Worm (Caenorhabditis elegans): ENCODE measurements around the gene T28A8.5.

DNA sequence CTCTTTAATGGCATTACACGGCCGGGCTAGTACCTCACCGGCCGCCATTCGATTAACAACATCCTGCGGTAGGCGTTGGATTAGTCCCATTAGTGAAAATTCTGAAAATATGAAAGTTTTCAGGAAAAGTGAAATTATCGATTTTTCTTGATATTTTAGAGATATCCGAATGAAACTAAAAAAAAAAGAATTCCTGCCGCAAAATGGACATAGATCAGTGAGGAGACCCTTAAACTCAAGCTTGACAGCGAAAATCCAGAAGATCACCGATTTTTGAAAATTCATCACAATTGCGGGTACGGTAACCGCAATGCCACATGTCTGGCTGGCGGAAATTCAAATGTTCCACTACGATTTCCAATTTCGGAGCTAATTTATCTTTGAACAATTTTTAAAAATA lies 13.0 kb downstream of the T28A8.5 start, which contains the start of gene mlh-1:
- TF ChIP-seq hlh-15 (tag; optimal IDR thresholded peaks at IDR 0.05) (no peak), hlh-30 (tag; optimal IDR thresholded peaks at IDR 0.05; ENCODE audit: insufficient read depth) (no peak), pqm-1 (tag; optimal IDR thresholded peaks at IDR 0.05) (no peak), elt-2 (tag; optimal IDR thresholded peaks at IDR 0.05) (no peak), zip-5 (tag; optimal IDR thresholded peaks at IDR 0.05) (no peak), fkh-10 (GFP tag; optimal IDR thresholded peaks at IDR 0.05) (no peak), sox-4 (tag; optimal IDR thresholded peaks at IDR 0.05) (no peak), ceh-14 (tag; optimal IDR thresholded peaks at IDR 0.05) (no peak)
